Fruit fly (Drosophila melanogaster) whole organism, prepupa: ENCODE data around the gene CG6178.

Experiments
- Blimp-1 ChIP-seq: fragments of 200-800 bp; sonication (Bioruptor generic); optimal IDR thresholded peaks from 3 replicates; lab custom pipeline; 2017; ENCODE audit warnings: missing biosample characterization, missing genetic modification characterization, mild to moderate bottlenecking, moderate library complexity, missing genetic modification reagents
- CG10631 ChIP-seq: fragments of 200-800 bp; sonication (Bioruptor generic); optimal IDR thresholded peaks from 2 replicates; lab custom pipeline; 2016; ENCODE audit warnings: missing biosample characterization, missing genetic modification characterization
- CG10669 ChIP-seq: fragments of 200-800 bp; sonication (Bioruptor generic); optimal IDR thresholded peaks from 3 replicates; lab custom pipeline; 2018; ENCODE audit warnings: missing biosample characterization, mild to moderate bottlenecking, missing genetic modification characterization, moderate library complexity
- CG11294 ChIP-seq: fragments of 200-800 bp; sonication (Bioruptor generic); IDR thresholded peaks from 2 replicates; pipeline ENCODE4 v1.3.6; 2022; ENCODE audit warnings: missing biosample characterization, missing genetic modification characterization
- CG11762 ChIP-seq: fragments of 200-800 bp; sonication (Bioruptor generic); optimal IDR thresholded peaks from 3 replicates; lab custom pipeline; 2016; ENCODE audit warnings: missing biosample characterization, missing genetic modification characterization; ENCODE audit not compliant: insufficient read depth
- CG11902 ChIP-seq: fragments of 200-800 bp; sonication (Bioruptor generic); optimal IDR thresholded peaks from 3 replicates; lab custom pipeline; 2016; ENCODE audit warnings: missing biosample characterization, missing genetic modification characterization
- CG15336 ChIP-seq: fragments of 200-800 bp; sonication (Bioruptor generic); IDR thresholded peaks from 2 replicates; pipeline ENCODE4 v1.3.6; 2022; ENCODE audit warnings: missing biosample characterization, missing genetic modification characterization
- CG1621 ChIP-seq: fragments of 200-800 bp; sonication (Bioruptor generic); optimal IDR thresholded peaks from 3 replicates; lab custom pipeline; 2018; ENCODE audit warnings: missing biosample characterization, mild to moderate bottlenecking, missing genetic modification characterization
- CG16779 ChIP-seq: fragments of 200-800 bp; sonication (Bioruptor generic); optimal IDR thresholded peaks from 3 replicates; lab custom pipeline; 2017; ENCODE audit warnings: missing biosample characterization, mild to moderate bottlenecking, missing genetic modification characterization
- CG3032 ChIP-seq: fragments of 200-800 bp; optimal IDR thresholded peaks from 2 replicates; lab custom pipeline; 2019; ENCODE audit warnings: missing biosample characterization, mild to moderate bottlenecking, missing genetic modification characterization, moderate library complexity
- CG31627 ChIP-seq: fragments of 200-800 bp; sonication (Bioruptor generic); optimal IDR thresholded peaks from 3 replicates; lab custom pipeline; 2016; ENCODE audit warnings: missing biosample characterization, missing genetic modification characterization
- CG32006 ChIP-seq: fragments of 200-800 bp; sonication (Bioruptor generic); optimal IDR thresholded peaks from 3 replicates; lab custom pipeline; 2017; ENCODE audit warnings: missing biosample characterization, mild to moderate bottlenecking, missing genetic modification characterization
- CG3919 ChIP-seq: fragments of 200-800 bp; sonication (Bioruptor generic); optimal IDR thresholded peaks from 3 replicates; lab custom pipeline; 2016; ENCODE audit warnings: missing biosample characterization, missing genetic modification characterization
- CG4318 ChIP-seq: fragments of 200-800 bp; sonication (Bioruptor generic); optimal IDR thresholded peaks from 3 replicates; lab custom pipeline; 2017; ENCODE audit warnings: missing biosample characterization, mild to moderate bottlenecking, missing genetic modification characterization
- CG6163 ChIP-seq: fragments of 200-800 bp; sonication (Bioruptor generic); IDR thresholded peaks from 3 replicates; pipeline ENCODE4 v1.3.6; 2022; ENCODE audit warnings: missing biosample characterization, missing genetic modification characterization
- CG6276 ChIP-seq: fragments of 200-800 bp; sonication (Bioruptor generic); optimal IDR thresholded peaks from 2 replicates; lab custom pipeline; 2017; ENCODE audit warnings: missing biosample characterization, mild to moderate bottlenecking, missing genetic modification characterization
- CG6792 ChIP-seq: fragments of 200-800 bp; sonication (Bioruptor generic); optimal IDR thresholded peaks from 3 replicates; lab custom pipeline; 2016; ENCODE audit warnings: missing biosample characterization, missing genetic modification characterization
- CG6854 ChIP-seq: fragments of 200-800 bp; sonication (Bioruptor generic); optimal IDR thresholded peaks from 2 replicates; lab custom pipeline; 2017; ENCODE audit warnings: missing biosample characterization, mild to moderate bottlenecking, missing genetic modification characterization
- CG7368 ChIP-seq: fragments of 200-800 bp; sonication (Bioruptor generic); optimal IDR thresholded peaks from 3 replicates; lab custom pipeline; 2016; ENCODE audit warnings: missing biosample characterization, missing genetic modification characterization
- CG8319 ChIP-seq: fragments of 200-800 bp; sonication (Bioruptor generic); optimal IDR thresholded peaks from 3 replicates; lab custom pipeline; 2016; ENCODE audit warnings: missing biosample characterization, missing genetic modification characterization
- CG9139 ChIP-seq: fragments of 200-800 bp; sonication (Bioruptor generic); optimal IDR thresholded peaks from 3 replicates; lab custom pipeline; 2017; ENCODE audit warnings: missing biosample characterization, mild to moderate bottlenecking, missing genetic modification characterization
- Eip75B ChIP-seq: fragments of 200-800 bp; sonication (Bioruptor generic); optimal IDR thresholded peaks from 3 replicates; lab custom pipeline; 2016; ENCODE audit warnings: missing biosample characterization, missing genetic modification characterization
- Eip78C ChIP-seq: fragments of 200-800 bp; sonication (Bioruptor generic); peaks from one replicate; lab custom pipeline; 2016; ENCODE audit warnings: missing biosample characterization, missing genetic modification characterization
- Eip93F ChIP-seq: fragments of 200-800 bp; sonication (Bioruptor generic); optimal IDR thresholded peaks from 2 replicates; lab custom pipeline; 2016; ENCODE audit warnings: missing biosample characterization, mild to moderate bottlenecking, missing genetic modification characterization
- Ets21C ChIP-seq: fragments of 200-800 bp; sonication (Bioruptor generic); optimal IDR thresholded peaks from 3 replicates; lab custom pipeline; 2016; ENCODE audit warnings: missing biosample characterization, missing genetic modification characterization
- Ets96B ChIP-seq: fragments of 200-800 bp; optimal IDR thresholded peaks from 2 replicates; lab custom pipeline; 2019; ENCODE audit warnings: missing biosample characterization, mild to moderate bottlenecking, missing genetic modification characterization, moderate library complexity
- Hr38 ChIP-seq: sonication (Bioruptor generic); optimal IDR thresholded peaks from 2 replicates; lab custom pipeline; 2016; ENCODE audit warnings: missing biosample characterization, missing genetic modification characterization
- Hr4 ChIP-seq: fragments of 200-800 bp; sonication (Bioruptor generic); optimal IDR thresholded peaks from 3 replicates; lab custom pipeline; 2016; ENCODE audit warnings: missing biosample characterization, missing genetic modification characterization
- OdsH ChIP-seq: fragments of 200-800 bp; sonication (Bioruptor generic); optimal IDR thresholded peaks from 3 replicates; lab custom pipeline; 2016; ENCODE audit warnings: missing biosample characterization, missing genetic modification characterization
- Smox ChIP-seq: fragments of 200-800 bp; sonication (Bioruptor generic); optimal IDR thresholded peaks from 3 replicates; lab custom pipeline; 2016; ENCODE audit warnings: missing biosample characterization, missing genetic modification characterization
- Sox102F ChIP-seq: fragments of 200-800 bp; sonication (Bioruptor generic); optimal IDR thresholded peaks from 2 replicates; lab custom pipeline; 2016; ENCODE audit warnings: missing biosample characterization, mild to moderate bottlenecking, missing genetic modification characterization
- Sox14 ChIP-seq: fragments of 200-800 bp; sonication (Bioruptor generic); optimal IDR thresholded peaks from 3 replicates; lab custom pipeline; 2016; ENCODE audit warnings: missing biosample characterization, missing genetic modification characterization
- acj6 ChIP-seq: fragments of 200-800 bp; sonication (Bioruptor generic); optimal IDR thresholded peaks from 3 replicates; lab custom pipeline; 2016; ENCODE audit warnings: missing biosample characterization, missing genetic modification characterization
- cyc ChIP-seq: fragments of 200-800 bp; sonication (Bioruptor generic); optimal IDR thresholded peaks from 3 replicates; lab custom pipeline; 2016; ENCODE audit warnings: missing biosample characterization, missing genetic modification characterization
- dac ChIP-seq: fragments of 200-800 bp; sonication (Bioruptor generic); optimal IDR thresholded peaks from 2 replicates; lab custom pipeline; 2017; ENCODE audit warnings: missing biosample characterization, mild to moderate bottlenecking, missing genetic modification characterization
- dsx ChIP-seq: fragments of 200-800 bp; optimal IDR thresholded peaks from 3 replicates; lab custom pipeline; 2019; ENCODE audit warnings: missing biosample characterization, mild to moderate bottlenecking, missing genetic modification characterization, moderate library complexity; ENCODE audit not compliant: poor library complexity, severe bottlenecking
- eg ChIP-seq: fragments of 200-800 bp; sonication (Bioruptor generic); IDR thresholded peaks from 3 replicates; pipeline ENCODE4 v1.3.6; 2022; ENCODE audit warnings: missing biosample characterization, missing genetic modification characterization
- esn ChIP-seq: fragments of 200-800 bp; sonication (Bioruptor generic); optimal IDR thresholded peaks from 2 replicates; lab custom pipeline; 2016; ENCODE audit warnings: missing biosample characterization, mild to moderate bottlenecking, missing genetic modification characterization, moderate library complexity
- fd85E ChIP-seq: fragments of 200-800 bp; sonication (Bioruptor generic); optimal IDR thresholded peaks from 3 replicates; lab custom pipeline; 2016; ENCODE audit warnings: missing biosample characterization, missing genetic modification characterization
- fkh ChIP-seq: fragments of 200-800 bp; sonication (Bioruptor generic); optimal IDR thresholded peaks from 3 replicates; lab custom pipeline; 2017; ENCODE audit warnings: missing biosample characterization, mild to moderate bottlenecking, missing genetic modification characterization, moderate library complexity
- lz ChIP-seq: fragments of 200-800 bp; sonication (Bioruptor generic); optimal IDR thresholded peaks from 3 replicates; lab custom pipeline; 2016; ENCODE audit warnings: missing biosample characterization, missing genetic modification characterization
- net ChIP-seq: fragments of 200-800 bp; sonication (Bioruptor generic); optimal IDR thresholded peaks from 3 replicates; lab custom pipeline; 2016; ENCODE audit warnings: missing biosample characterization, missing genetic modification characterization
- pdm3 ChIP-seq: fragments of 200-800 bp; sonication (Bioruptor generic); optimal IDR thresholded peaks from 3 replicates; lab custom pipeline; 2016; ENCODE audit warnings: missing biosample characterization, missing genetic modification characterization
- salr ChIP-seq, 2 experiments: fragments of 200-800 bp; sonication (Bioruptor generic); optimal IDR thresholded peaks; 3 replicates each; lab custom pipeline; 2016 to 2018; ENCODE audit warnings: missing biosample characterization in 2 of 2, missing genetic modification characterization in 2 of 2, mild to moderate bottlenecking in 1 of 2
- ss ChIP-seq, 2 experiments: fragments of 200-800 bp; sonication (Bioruptor generic); optimal IDR thresholded peaks; 2 replicates in 1 of 2; 3 replicates in 1 of 2; lab custom pipeline; 2017 to 2018; ENCODE audit warnings: mild to moderate bottlenecking in 2 of 2, missing biosample characterization in 2 of 2, missing genetic modification characterization in 2 of 2, moderate library complexity in 1 of 2
- svp ChIP-seq: fragments of 200-800 bp; sonication (Bioruptor generic); peaks from one replicate; lab custom pipeline; 2016; ENCODE audit warnings: missing biosample characterization, missing genetic modification characterization
- topi ChIP-seq: fragments of 200-800 bp; sonication (Bioruptor generic); optimal IDR thresholded peaks from 3 replicates; lab custom pipeline; 2016; ENCODE audit warnings: missing biosample characterization, missing genetic modification characterization
- vri ChIP-seq: fragments of 200-800 bp; sonication (Bioruptor generic); optimal IDR thresholded peaks from 3 replicates; lab custom pipeline; 2016; ENCODE audit warnings: missing biosample characterization, mild to moderate bottlenecking, missing genetic modification characterization

The CG6178 gene

DNA sequence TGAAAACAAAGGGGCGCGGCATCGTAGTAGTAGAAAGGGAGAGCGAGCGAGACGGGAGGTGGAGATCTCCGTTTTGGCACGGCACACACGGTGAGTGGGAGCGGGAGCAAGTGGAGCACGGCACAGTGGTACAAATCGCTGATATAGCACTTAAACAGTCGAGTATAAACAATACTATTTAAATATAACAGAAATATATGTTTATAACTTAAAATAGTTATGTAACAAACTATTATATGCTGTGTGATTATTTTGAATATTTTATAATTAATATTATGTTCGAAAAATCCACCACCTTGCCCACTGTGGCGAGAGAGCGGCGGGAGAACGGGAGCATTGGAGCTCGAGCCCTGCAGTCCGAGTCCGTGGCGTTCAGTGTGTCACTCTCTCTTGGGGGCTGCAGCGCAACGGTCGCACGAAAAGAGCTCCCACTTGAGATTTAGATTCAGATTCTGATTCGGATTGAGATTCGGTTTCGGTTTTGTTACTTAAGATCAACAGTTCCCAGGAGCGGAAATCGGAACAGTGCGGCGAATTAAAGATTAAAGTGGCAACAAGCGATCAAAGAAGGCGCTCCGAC, 11.0 kb upstream of the CG6178 start, which contains the start of gene Kal1 (continued):
- TF ChIP-seq CG6276 (GFP tag; lab: Kevin White, UChicago) (peak; percentile 96), Hr4 (peak; percentile 92), pdm3 (peak; percentile 91), OdsH (peak; percentile 97), ss (GFP tag; optimal IDR thresholded peaks at IDR 0.05; lab: Kevin White, UChicago) (peak; percentile 99), CG6854 (peak; percentile 98), CG10669 (GFP tag; lab: Kevin White, UChicago) (peak; percentile 97), vri (GFP tag; lab: Kevin White, UChicago) (peak; percentile 96), eg (GFP tag; lab: Robert Waterston, UW) (peak; percentile 97), CG9139 (GFP tag; lab: Kevin White, UChicago) (peak; percentile 98), CG11294 (GFP tag; lab: Robert Waterston, UW) (peak; percentile 94)

DNA sequence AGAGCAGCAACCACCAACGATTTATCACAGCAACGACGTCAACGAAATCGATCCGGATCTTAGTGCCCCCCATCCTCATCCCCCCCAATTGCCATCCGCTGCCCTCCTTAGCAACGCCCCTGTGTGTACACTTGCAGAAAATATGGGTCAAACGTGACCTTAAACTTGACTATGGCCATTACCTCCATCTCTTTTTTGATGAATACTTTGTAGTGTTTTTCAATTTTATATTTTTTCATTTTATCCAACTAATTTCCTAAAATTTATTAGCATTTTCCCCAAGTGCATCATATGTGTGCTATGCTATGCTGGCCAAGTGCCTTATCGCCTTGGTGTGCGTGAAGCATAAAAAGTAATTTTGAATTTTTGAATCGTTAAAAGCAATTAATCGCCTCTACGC, 9.2 kb upstream of the CG6178 start:
- TF ChIP-seq CG3919 (peak; percentile 91), OdsH (peak; percentile 86), CG16779 (tag; lab: Kevin White, UChicago) (peak; percentile 75), fkh (GFP tag; lab: Kevin White, UChicago) (no peak), dsx (GFP tag; lab: Kevin White, UChicago) (peak; percentile 87), CG11902 (GFP tag; lab: Kevin White, UChicago) (peak; percentile 84), esn (GFP tag; lab: Kevin White, UChicago) (peak; percentile 87), Eip78C (GFP tag; lab: Kevin White, UChicago) (peak; percentile 96), Smox (GFP tag; lab: Kevin White, UChicago) (peak; percentile 73), svp (peak; percentile 91), CG11294 (GFP tag; lab: Robert Waterston, UW) (peak; percentile 70), Sox14 (GFP tag; lab: Kevin White, UChicago) (peak; percentile 83), CG32006 (GFP tag; lab: Kevin White, UChicago) (peak; percentile 85), Blimp-1 (GFP tag; lab: Kevin White, UChicago) (peak; percentile 49), Ets21C (GFP tag; lab: Kevin White, UChicago) (peak; percentile 66), Hr38 (GFP tag; lab: Kevin White, UChicago) (no peak), CG6276 (GFP tag; lab: Kevin White, UChicago) (peak; percentile 63), vri (GFP tag; lab: Kevin White, UChicago) (peak; percentile 79), CG11762 (GFP tag; lab: Kevin White, UChicago) (peak; percentile 80), Hr4 (peak; percentile 79), Sox102F (GFP tag; lab: Kevin White, UChicago) (peak; percentile 74), lz (GFP tag; lab: Kevin White, UChicago) (peak; percentile 86), topi (GFP tag; lab: Kevin White, UChicago) (peak; percentile 83), CG1621 (tag; lab: Kevin White, UChicago) (peak; percentile 84), CG8319 (peak; percentile 82), CG10669 (GFP tag; lab: Kevin White, UChicago) (peak; percentile 87), net (GFP tag; lab: Kevin White, UChicago) (peak; percentile 77), Eip93F (GFP tag; lab: Kevin White, UChicago) (peak; percentile 47), cyc (GFP tag; lab: Kevin White, UChicago) (peak; percentile 83), CG31627 (GFP tag; lab: Kevin White, UChicago) (peak; percentile 80), ss (GFP tag; optimal IDR thresholded peaks at IDR 0.05; lab: Kevin White, UChicago) (peak; percentile 86 to 92), dac (peak; percentile 67), salr (GFP tag; optimal IDR thresholded peaks at IDR 0.05; lab: Kevin White, UChicago) (peak; percentile 59 to 77), CG6163 (GFP tag; lab: Robert Waterston, UW) (peak; percentile 94), fd85E (GFP tag; lab: Kevin White, UChicago) (peak; percentile 62), CG6792 (GFP tag; lab: Kevin White, UChicago) (peak; percentile 91), CG3032 (peak; percentile 92), CG15336 (peak; percentile 77), acj6 (GFP tag; lab: Kevin White, UChicago) (peak; percentile 84), CG9139 (GFP tag; lab: Kevin White, UChicago) (peak; percentile 82), eg (GFP tag; lab: Robert Waterston, UW) (peak; percentile 86), CG4318 (GFP tag; lab: Kevin White, UChicago) (peak; percentile 68), CG7368 (GFP tag; lab: Kevin White, UChicago) (peak; percentile 83), Ets96B (tag; lab: Kevin White, UChicago) (peak; percentile 87), Eip75B (GFP tag; lab: Kevin White, UChicago) (peak; percentile 90), CG10631 (peak; percentile 91)
